Fruit fly (Drosophila melanogaster): ENCODE measurements around the gene CG14323.

Gene CG14323

DNA sequence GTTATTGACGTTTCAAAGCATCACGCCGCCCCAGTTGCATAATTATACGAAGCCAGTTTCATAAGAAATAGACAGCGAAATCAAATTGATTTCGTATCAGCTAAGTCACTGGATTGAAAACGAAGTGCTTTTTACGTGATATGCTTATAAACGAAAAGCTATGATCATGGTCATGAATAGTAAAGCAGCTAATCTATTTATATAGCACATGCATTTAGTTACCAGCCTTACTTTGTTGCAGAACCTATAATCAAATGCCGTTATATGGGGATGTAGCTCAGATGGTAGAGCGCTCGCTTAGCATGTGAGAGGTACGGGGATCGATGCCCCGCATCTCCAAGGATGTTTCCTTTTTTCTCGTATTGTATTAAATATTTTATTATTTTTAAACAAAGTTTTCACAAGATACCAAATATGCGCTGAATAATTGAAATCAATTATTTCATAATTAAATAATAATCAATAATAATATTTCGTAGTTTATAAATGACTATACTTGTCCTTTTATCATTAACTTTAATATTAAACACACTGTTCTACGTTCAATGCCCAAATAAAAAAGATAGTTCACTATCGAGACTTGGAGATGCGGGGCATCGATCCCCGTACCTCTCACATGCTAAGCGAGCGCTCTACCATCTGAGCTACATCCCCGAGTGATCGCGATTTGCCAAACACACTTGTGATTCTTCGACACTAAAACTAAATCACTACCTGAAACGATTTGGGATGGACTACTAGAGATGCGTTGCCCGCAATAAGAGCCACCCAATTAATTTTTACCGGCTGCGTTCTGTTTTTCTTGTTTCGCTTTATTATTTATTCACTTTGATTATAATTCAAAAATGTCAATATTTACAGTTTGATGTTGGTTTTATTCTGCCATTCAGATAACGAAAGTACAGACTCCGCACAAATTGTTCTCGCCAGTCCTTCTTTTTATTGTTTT is 24.5 kb upstream of the CG14323 start (continued):
- no peak for TF ChIP-seq ro (GFP tag; IDR thresholded peaks at IDR 0.05)
- peak; percentile 98 for TF ChIP-seq Bdp1 (GFP tag; optimal IDR thresholded peaks at IDR 0.05)
- no peak for TF ChIP-seq Elba2 (GFP tag; optimal IDR thresholded peaks at IDR 0.05)
- TF ChIP-seq CG42726 (GFP tag; IDR thresholded peaks at IDR 0.05; ENCODE audit: partially characterized antibody), result peak; percentile 64
- no peak for TF ChIP-seq her (GFP tag; optimal IDR thresholded peaks at IDR 0.05)
- TF ChIP-seq Xrp1 (GFP tag; IDR thresholded peaks at IDR 0.05), result 0 out of 2 replicates have a peak, but pooled peaks have one; percentile 21
- peak; percentile 63; the same call in 2 of the 3 replicates for TF ChIP-seq mld (GFP tag; IDR thresholded peaks at IDR 0.05; ENCODE audit: partially characterized antibody)
- no peak for TF ChIP-seq nerfin-1 (tag; optimal IDR thresholded peaks at IDR 0.05)
- no peak for TF ChIP-seq CG10366 (GFP tag; IDR thresholded peaks at IDR 0.05)
- peak; percentile 37; the same call in 1 of the 2 replicates for TF ChIP-seq sob (GFP tag; IDR thresholded peaks at IDR 0.05)
- no peak for TF ChIP-seq CG17328 (GFP tag; IDR thresholded peaks at IDR 0.05)
- no peak for TF ChIP-seq CG3163 (GFP tag; optimal IDR thresholded peaks at IDR 0.05)
- TF ChIP-seq tgo (GFP tag; IDR thresholded peaks at IDR 0.05), result no peak; the same call in 2 of the 3 replicates
- no peak for TF ChIP-seq Kr (GFP tag; optimal IDR thresholded peaks at IDR 0.05)
- TF ChIP-seq CG11504 (tag; optimal IDR thresholded peaks at IDR 0.05), result no peak
- TF ChIP-seq vvl (GFP tag; IDR thresholded peaks at IDR 0.05), result peak; percentile 73; the same call in 1 of the 2 replicates
- no peak for TF ChIP-seq CTCF (GFP tag; optimal IDR thresholded peaks at IDR 0.05)
- TF ChIP-seq row (GFP tag; IDR thresholded peaks at IDR 0.05), result peak; percentile 58; the same call in 2 of the 3 replicates
- TF ChIP-seq br (optimal IDR thresholded peaks at IDR 0.05), result no peak
- no peak for TF ChIP-seq grau (tag; optimal IDR thresholded peaks at IDR 0.05)
- peak; percentile 66 for TF ChIP-seq Med (GFP tag)
- TF ChIP-seq ems (GFP tag; optimal IDR thresholded peaks at IDR 0.05), result no peak
- TF ChIP-seq gcm (GFP tag; optimal IDR thresholded peaks at IDR 0.05), result no peak
- 0 out of 3 replicates have a peak, but pooled peaks have one; percentile 23 for TF ChIP-seq dysf (GFP tag; IDR thresholded peaks at IDR 0.05)
- TF ChIP-seq fd64A (GFP tag; optimal IDR thresholded peaks at IDR 0.05), result no peak
- no peak for TF ChIP-seq CG7745 (tag; optimal IDR thresholded peaks at IDR 0.05)
- TF ChIP-seq CG13624 (GFP tag; optimal IDR thresholded peaks at IDR 0.05), result peak; percentile 33
- peak; percentile 34; the same call in 1 of the 2 replicates for TF ChIP-seq slbo (GFP tag; IDR thresholded peaks at IDR 0.05)
- TF ChIP-seq Opbp (GFP tag; IDR thresholded peaks at IDR 0.05; ENCODE audit: partially characterized antibody), result peak; percentile 70
- no peak for TF ChIP-seq Sin3A (optimal IDR thresholded peaks at IDR 0.05)
- TF ChIP-seq inv (GFP tag; IDR thresholded peaks at IDR 0.05; ENCODE audit: partially characterized antibody), result peak; percentile 41; the same call in 1 of the 2 replicates
- peak; percentile 78 for TF ChIP-seq CG6791 (GFP tag; IDR thresholded peaks at IDR 0.05; ENCODE audit: partially characterized antibody)
- TF ChIP-seq CG9932 (GFP tag; IDR thresholded peaks at IDR 0.05), result peak; percentile 46; the same call in 1 of the 2 replicates
- no peak for TF ChIP-seq CG16815 (GFP tag; optimal IDR thresholded peaks at IDR 0.05)
- TF ChIP-seq HmgD (GFP tag; optimal IDR thresholded peaks at IDR 0.05), result no peak
- TF ChIP-seq CG12744 (GFP tag; optimal IDR thresholded peaks at IDR 0.05), result no peak
- no peak for TF ChIP-seq CG6813 (GFP tag; optimal IDR thresholded peaks at IDR 0.05)
- peak; percentile 9 for TF ChIP-seq CG2712 (tag; optimal IDR thresholded peaks at IDR 0.05)
- TF ChIP-seq Fer1 (GFP tag; optimal IDR thresholded peaks at IDR 0.05), result no peak
- no peak for TF ChIP-seq ssp (GFP tag; IDR thresholded peaks at IDR 0.05)
- peak; percentile 10 for TF ChIP-seq CG17359 (tag; optimal IDR thresholded peaks at IDR 0.05)
- no peak for TF ChIP-seq CG33557 (GFP tag; optimal IDR thresholded peaks at IDR 0.05)
- no peak for TF ChIP-seq dpn (GFP tag; optimal IDR thresholded peaks at IDR 0.05)
- no peak for TF ChIP-seq Myb (GFP tag; optimal IDR thresholded peaks at IDR 0.05)
- no peak for TF ChIP-seq dmrt99B (tag; optimal IDR thresholded peaks at IDR 0.05)
- peak; percentile 70 for TF ChIP-seq Bgb (GFP tag; IDR thresholded peaks at IDR 0.05; ENCODE audit: partially characterized antibody)
- TF ChIP-seq Hand (GFP tag; optimal IDR thresholded peaks at IDR 0.05), result no peak
- peak; percentile 64 for TF ChIP-seq nerfin-2 (GFP tag; IDR thresholded peaks at IDR 0.05; ENCODE audit: partially characterized antibody)
- TF ChIP-seq z (GFP tag; IDR thresholded peaks at IDR 0.05), result 0 out of 3 replicates have a peak, but pooled peaks have one; percentile 21

All from whole organism, embryonic.